Worm (Caenorhabditis elegans) whole organism, L3 larva: Measurements from ENCODE around the gene sel-9.
"Not testable (repeated sequence)": the region's sequence is repeated elsewhere in the genome, so short reads cannot be mapped to it uniquely, and the experiment has no call there.

ENCODE experiments used
- ZK546.5 ChIP-seq: sonication (generic microtip); optimal IDR thresholded peaks from 2 replicates; lab custom pipeline; 2017; ENCODE audit warnings: missing biosample characterization, missing genetic modification characterization
- lsy-12 ChIP-seq: sonication (generic microtip); optimal IDR thresholded peaks from 2 replicates; lab custom pipeline; 2016; ENCODE audit warnings: mild to moderate bottlenecking, missing genetic modification characterization, missing compliant biosample characterization
- nhr-237 ChIP-seq: fragments of 150-350 bp; optimal IDR thresholded peaks from 2 replicates; lab custom pipeline; 2014; ENCODE audit warnings: missing biosample characterization, missing genetic modification characterization
- snpc-4 ChIP-seq: fragments of 150-350 bp; optimal IDR thresholded peaks from 2 replicates; lab custom pipeline; 2014; ENCODE audit warnings: missing biosample characterization, missing genetic modification characterization

- not testable (repeated sequence) for TF ChIP-seq snpc-4; nhr-237 (tag; lab: Kevin White, UChicago); ZK546.5; lsy-12 (tag; lab: Kevin White, UChicago)
Observed at ce11 chrV:8340924-8341323, 38.5 kb upstream of the sel-9 start, which contains the start of gene C08D8.7.
